Fruit fly (Drosophila melanogaster) S2 (cell line): ENCODE results near the gene atms.

Experiments
- CG8478 ChIP-seq: fragments of >200 bp; optimal IDR thresholded peaks from 2 replicates; lab custom pipeline; 2018
- CTCF ChIP-seq, 2 experiments: fragments of >200 bp; optimal IDR thresholded peaks; 2 replicates each; lab custom pipeline; 2018

atms gene

DNA sequence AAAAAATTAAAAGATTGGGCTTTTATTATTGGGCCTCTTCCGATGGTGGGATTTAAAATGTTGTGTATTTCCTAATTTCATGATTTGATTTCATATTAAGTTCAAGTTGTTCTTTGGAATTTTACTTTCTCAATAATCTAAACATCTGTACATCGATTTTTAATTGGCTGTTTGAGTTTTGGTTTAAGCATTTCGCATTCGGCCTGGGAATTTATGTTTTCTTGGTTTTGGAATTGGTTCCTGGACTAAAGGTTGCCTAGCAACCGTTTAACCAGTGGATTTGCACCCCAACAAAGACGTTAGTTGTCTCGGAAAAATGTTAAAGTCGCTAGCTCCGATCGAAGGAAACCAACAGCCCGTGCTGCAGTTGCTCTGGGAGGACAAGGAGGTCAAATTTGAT is 66.2 kb downstream of the atms start, which contains the start of gene BBS5:
BBS5 (plus strand) TSS at position 301 of the 400 bp plus-strand sequence.
- TF ChIP-seq CG8478 (lab: Kevin White, UChicago) (no peak), CTCF (optimal IDR thresholded peaks at IDR 0.05; lab: Kevin White, UChicago) (no peak)

- TF ChIP-seq CTCF (optimal IDR thresholded peaks at IDR 0.05; lab: Kevin White, UChicago): no peak
- no peak for TF ChIP-seq CG8478 (lab: Kevin White, UChicago)
Measured at dm6 chr3R:4821098-4821605, 71.3 kb downstream of the atms start, which contains the start of gene CG14657. CG14657 (minus strand) TSS chr3R:4821432.

DNA sequence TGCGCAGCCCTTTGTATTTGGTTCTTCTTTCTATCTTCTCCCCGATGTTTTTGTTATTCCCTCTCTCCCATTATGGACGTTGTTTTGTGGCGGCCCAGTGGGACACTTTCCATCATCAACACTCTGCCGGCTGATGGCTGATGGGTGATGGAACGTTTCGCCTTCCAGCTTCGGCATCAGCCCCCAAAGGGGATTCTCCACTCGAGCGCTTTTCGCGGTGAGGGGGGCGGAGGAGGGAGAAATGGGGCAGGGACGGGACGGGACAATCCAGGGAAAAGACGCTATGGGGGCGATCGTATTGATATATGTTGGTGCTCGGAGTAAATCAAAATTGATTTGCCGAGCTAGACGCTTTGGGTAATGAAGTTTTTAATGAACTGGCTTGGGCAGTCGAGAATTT is 75.4 kb downstream of the atms start:
- TF ChIP-seq CTCF (optimal IDR thresholded peaks at IDR 0.05; lab: Kevin White, UChicago) (no peak), CG8478 (lab: Kevin White, UChicago) (no peak)
